Worm (Caenorhabditis elegans) whole organism, early embryonic: Measurements from ENCODE around the gene fipr-21.

Experiments used
- B0310.2 ChIP-seq: sonication (generic microtip); optimal IDR thresholded peaks from 2 replicates; lab custom pipeline; 2016; ENCODE audit warnings: mild to moderate bottlenecking, missing genetic modification characterization, missing compliant biosample characterization
- F13C5.2 ChIP-seq: sonication (generic microtip); optimal IDR thresholded peaks from 2 replicates; lab custom pipeline; 2017; ENCODE audit warnings: mild to moderate bottlenecking, missing genetic modification characterization, inconsistent platforms, missing compliant biosample characterization
- aly-1 ChIP-seq: sonication (generic microtip); optimal IDR thresholded peaks from 2 replicates; lab custom pipeline; 2016; ENCODE audit warnings: missing genetic modification characterization, missing compliant biosample characterization
- ama-1 ChIP-seq: fragments of 150-350 bp; optimal IDR thresholded peaks from 2 replicates; lab custom pipeline; 2014
- ceh-13 ChIP-seq: fragments of 200-800 bp; sonication (Bioruptor generic); optimal IDR thresholded peaks from 2 replicates; lab custom pipeline; 2018; ENCODE audit warnings: mild to moderate bottlenecking, missing genetic modification characterization, missing compliant biosample characterization
- ceh-36 ChIP-seq: sonication (generic microtip); optimal IDR thresholded peaks from 2 replicates; lab custom pipeline; 2016; ENCODE audit warnings: missing genetic modification characterization, inconsistent platforms, missing compliant biosample characterization
- ets-7 ChIP-seq: sonication (generic microtip); optimal IDR thresholded peaks from 2 replicates; lab custom pipeline; 2016; ENCODE audit warnings: missing genotype, missing genetic modification characterization, missing compliant biosample characterization
- flt-1 ChIP-seq: fragments of 200-800 bp; sonication (Bioruptor generic); IDR thresholded peaks from 2 replicates; pipeline ENCODE4 v1.3.6; 2022; ENCODE audit warnings: missing genetic modification characterization, missing compliant biosample characterization
- hmbx-1 ChIP-seq: sonication (generic microtip); optimal IDR thresholded peaks from 2 replicates; lab custom pipeline; 2016; ENCODE audit warnings: mild to moderate bottlenecking, missing genetic modification characterization, missing compliant biosample characterization
- hmg-4 ChIP-seq: fragments of 200-800 bp; sonication (Bioruptor generic); optimal IDR thresholded peaks from 2 replicates; lab custom pipeline; 2018; ENCODE audit warnings: mild to moderate bottlenecking, missing genetic modification characterization, missing compliant biosample characterization
- hnd-1 ChIP-seq: sonication (generic microtip); optimal IDR thresholded peaks from 2 replicates; lab custom pipeline; 2016; ENCODE audit warnings: missing genetic modification characterization, missing compliant biosample characterization
- pes-1 ChIP-seq: fragments of 200-800 bp; sonication (Bioruptor generic); IDR thresholded peaks from 2 replicates; pipeline ENCODE4 v1.3.6; 2022; ENCODE audit warnings: missing genetic modification reagents, missing genetic modification characterization, missing compliant biosample characterization
- scrt-1 ChIP-seq: fragments of 200-800 bp; sonication (Bioruptor generic); IDR thresholded peaks from 2 replicates; pipeline ENCODE4 v1.3.6; 2022; ENCODE audit warnings: missing genetic modification characterization, missing compliant biosample characterization
- sea-1 ChIP-seq: fragments of 200-800 bp; sonication (Bioruptor generic); conservative IDR thresholded peaks from 2 replicates; pipeline ENCODE4 v1.3.6; 2022; ENCODE audit warnings: missing genetic modification characterization, missing compliant biosample characterization
- tbx-11 ChIP-seq: fragments of 200-800 bp; sonication (Bioruptor generic); IDR thresholded peaks from 2 replicates; pipeline ENCODE4 v1.3.6; 2022; ENCODE audit warnings: missing genetic modification characterization, missing compliant biosample characterization
- tbx-37 ChIP-seq: fragments of 200-800 bp; sonication (Bioruptor generic); conservative IDR thresholded peaks from 2 replicates; pipeline ENCODE4 v1.3.6; 2022; ENCODE audit warnings: missing genetic modification reagents, missing genetic modification characterization, missing compliant biosample characterization
- tra-4 ChIP-seq: sonication (generic microtip); optimal IDR thresholded peaks from 2 replicates; lab custom pipeline; 2017; ENCODE audit warnings: missing genetic modification characterization, missing compliant biosample characterization

The fipr-21 gene

ce11 chrX:10304178-10304577, at the start of gene fipr-21:
Gene fipr-21, plus strand, starts transcription at chrX:10304529.
- no peak for TF ChIP-seq hmg-4 (GFP tag; lab: Kevin White, UChicago)
- no peak for TF ChIP-seq tbx-37 (GFP tag; lab: Robert Waterston, UW)
- TF ChIP-seq scrt-1 (GFP tag; lab: Robert Waterston, UW) = no peak
- TF ChIP-seq F13C5.2 (tag; lab: Kevin White, UChicago) = no peak
- TF ChIP-seq sea-1 (GFP tag; lab: Robert Waterston, UW) = no peak
- TF ChIP-seq hmbx-1 = no peak
- TF ChIP-seq B0310.2 (tag; lab: Kevin White, UChicago) = no peak
- no peak for TF ChIP-seq hnd-1
- no peak for TF ChIP-seq flt-1
- no peak for TF ChIP-seq pes-1
- TF ChIP-seq aly-1 = no peak
- TF ChIP-seq ets-7 (tag; lab: Kevin White, UChicago) = no peak
- no peak for TF ChIP-seq ceh-36 (tag; lab: Kevin White, UChicago)
- no peak for TF ChIP-seq tbx-11

DNA sequence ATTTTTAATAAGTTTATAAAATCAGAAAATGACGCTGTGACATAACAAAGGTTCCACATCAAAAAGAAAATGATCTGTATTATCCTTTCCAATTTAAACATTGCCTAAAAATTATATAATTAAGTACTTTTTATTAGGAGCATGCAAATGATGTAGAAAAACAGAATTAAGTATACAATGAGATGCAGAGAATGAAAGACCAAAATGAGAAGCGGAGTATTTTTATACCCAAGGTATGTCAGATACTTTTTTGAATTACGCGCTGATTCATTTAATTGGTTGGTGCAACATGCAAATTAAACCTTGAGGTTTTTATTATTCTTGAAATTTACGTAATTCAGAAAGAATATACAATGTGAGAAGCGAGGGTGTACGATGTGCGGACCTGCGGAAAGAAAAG, 44.3 kb upstream of the fipr-21 start, which contains the start of gene C32A9.1:
Gene C32A9.1 (minus strand): TSS at position 101 of the 400 bp plus-strand sequence.
- TF ChIP-seq ceh-13 (GFP tag; lab: Kevin White, UChicago) (no peak), tra-4 (no peak), ets-7 (tag; lab: Kevin White, UChicago) (no peak), B0310.2 (tag; lab: Kevin White, UChicago) (no peak)

DNA sequence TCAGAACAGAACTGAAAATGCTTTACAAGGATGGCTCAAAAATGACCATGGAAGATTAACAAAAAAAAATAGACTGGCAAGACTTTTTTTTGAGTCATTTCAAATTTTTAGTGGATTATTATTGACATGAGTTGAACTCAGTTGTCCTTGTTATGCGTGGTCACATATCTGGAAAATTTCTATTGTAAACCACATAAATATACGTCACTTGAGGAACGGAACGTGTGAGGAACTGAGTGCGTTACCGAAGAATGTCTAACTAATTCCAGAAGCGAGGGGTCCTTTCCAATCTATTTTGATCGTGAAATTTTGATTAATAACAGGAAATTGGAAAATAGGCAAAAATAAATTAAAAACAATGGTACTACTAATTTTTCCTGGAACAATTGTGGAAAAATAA, 42.0 kb upstream of the fipr-21 start:
- TF ChIP-seq tbx-37 (GFP tag; lab: Robert Waterston, UW) = no peak
- TF ChIP-seq tra-4 = no peak
- no peak for TF ChIP-seq B0310.2 (tag; lab: Kevin White, UChicago)
- no peak for TF ChIP-seq ceh-13 (GFP tag; lab: Kevin White, UChicago)
- TF ChIP-seq ceh-36 (tag; lab: Kevin White, UChicago) = no peak
- TF ChIP-seq flt-1 = no peak
- no peak for TF ChIP-seq aly-1

ce11 chrX:10273392-10273791, 30.9 kb upstream of the fipr-21 start, which contains the start of gene F41E7.2:
Gene F41E7.2, plus strand, starts transcription at chrX:10273692.
- TF ChIP-seq flt-1 (no peak), hnd-1 (no peak), tra-4 (no peak), sea-1 (GFP tag; lab: Robert Waterston, UW) (no peak), ets-7 (tag; lab: Kevin White, UChicago) (no peak), hmg-4 (GFP tag; lab: Kevin White, UChicago) (no peak), hmbx-1 (no peak)

- no peak for TF ChIP-seq flt-1
- TF ChIP-seq ama-1 (lab: Kevin White, UChicago) = no peak
- no peak for TF ChIP-seq hnd-1
- no peak for TF ChIP-seq ets-7 (tag; lab: Kevin White, UChicago)
- TF ChIP-seq pes-1 = no peak
- TF ChIP-seq aly-1 = no peak
- TF ChIP-seq hmg-4 (GFP tag; lab: Kevin White, UChicago) = no peak
- no peak for TF ChIP-seq sea-1 (GFP tag; lab: Robert Waterston, UW)
- no peak for TF ChIP-seq ceh-36 (tag; lab: Kevin White, UChicago)
- no peak for TF ChIP-seq B0310.2 (tag; lab: Kevin White, UChicago)
- no peak for TF ChIP-seq hmbx-1
- TF ChIP-seq tbx-37 (GFP tag; lab: Robert Waterston, UW) = no peak
- TF ChIP-seq tra-4 = no peak
Measured at ce11 chrX:10274470-10274869, 29.9 kb upstream of the fipr-21 start.

DNA sequence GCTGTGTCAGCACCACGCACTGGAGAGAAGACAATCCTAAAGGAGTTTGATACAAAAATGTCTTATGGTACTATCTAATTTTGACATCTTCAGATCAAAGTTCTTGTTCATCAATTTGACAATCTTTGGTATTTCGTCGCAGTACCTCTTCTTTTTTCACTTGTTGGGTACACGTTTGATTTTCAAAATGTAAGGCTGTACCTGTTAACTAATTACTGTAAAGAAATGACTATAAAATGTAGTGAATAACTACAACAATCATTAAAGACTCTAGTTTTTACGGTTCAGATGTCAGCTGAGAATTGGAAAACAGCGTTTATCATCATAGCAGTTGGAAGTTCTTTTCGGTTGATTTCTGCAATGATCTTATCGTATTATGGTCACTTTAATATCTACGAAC, 27.2 kb upstream of the fipr-21 start:
- TF ChIP-seq ceh-36 (tag; lab: Kevin White, UChicago) (no peak), flt-1 (no peak), aly-1 (no peak), ama-1 (lab: Kevin White, UChicago) (no peak)

ce11 chrX:10279299-10279698, 25.0 kb upstream of the fipr-21 start, which contains the start of gene slc-9B.1:
Gene slc-9B.1, plus strand, starts transcription at chrX:10279599.
- TF ChIP-seq ceh-13 (GFP tag; lab: Kevin White, UChicago) (no peak), ceh-36 (tag; lab: Kevin White, UChicago) (no peak), ama-1 (lab: Kevin White, UChicago) (no peak), hnd-1 (no peak), tra-4 (no peak), B0310.2 (tag; lab: Kevin White, UChicago) (no peak), tbx-37 (GFP tag; lab: Robert Waterston, UW) (no peak), ets-7 (tag; lab: Kevin White, UChicago) (no peak), hmbx-1 (no peak), scrt-1 (GFP tag; lab: Robert Waterston, UW) (no peak), tbx-11 (no peak)

- no peak for TF ChIP-seq scrt-1 (GFP tag; lab: Robert Waterston, UW)
Measured at ce11 chrX:10285634-10286033, 18.7 kb upstream of the fipr-21 start, which contains the start of gene npr-6. Gene npr-6, minus strand, starts transcription at chrX:10285734.

DNA sequence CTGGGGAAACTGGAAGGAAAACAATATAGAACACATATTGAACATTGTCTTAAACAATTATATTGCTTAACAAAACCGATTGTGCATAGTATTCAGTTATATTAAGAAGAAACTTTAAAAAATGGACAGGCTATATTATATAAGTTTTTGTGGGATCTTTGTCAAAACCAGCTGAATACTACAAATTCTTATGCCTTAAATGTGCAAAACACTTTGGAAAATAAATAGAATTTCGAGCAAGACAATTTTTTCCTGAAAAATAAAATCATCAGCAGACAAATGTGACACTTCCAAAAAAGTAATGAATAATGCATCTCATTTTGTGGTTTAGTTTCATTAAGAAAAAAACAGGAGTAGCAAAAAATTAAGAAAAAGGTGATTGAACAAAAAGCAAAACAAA, 6.9 kb upstream of the fipr-21 start:
- no peak for TF ChIP-seq sea-1 (GFP tag; lab: Robert Waterston, UW)
- no peak for TF ChIP-seq hnd-1
- no peak for TF ChIP-seq aly-1
- TF ChIP-seq hmbx-1 = no peak
- no peak for TF ChIP-seq tbx-11
- TF ChIP-seq ceh-36 (tag; lab: Kevin White, UChicago) = no peak
- TF ChIP-seq scrt-1 (GFP tag; lab: Robert Waterston, UW) = no peak
- no peak for TF ChIP-seq tra-4
- TF ChIP-seq B0310.2 (tag; lab: Kevin White, UChicago) = no peak
- no peak for TF ChIP-seq flt-1
- TF ChIP-seq ceh-13 (GFP tag; lab: Kevin White, UChicago) = no peak
- no peak for TF ChIP-seq ama-1 (lab: Kevin White, UChicago)
- no peak for TF ChIP-seq pes-1
- no peak for TF ChIP-seq ets-7 (tag; lab: Kevin White, UChicago)
- TF ChIP-seq tbx-37 (GFP tag; lab: Robert Waterston, UW) = no peak
- no peak for TF ChIP-seq F13C5.2 (tag; lab: Kevin White, UChicago)
- TF ChIP-seq hmg-4 (GFP tag; lab: Kevin White, UChicago) = no peak
